Worm (Caenorhabditis elegans) whole organism, L3 larva: ENCODE data around the gene tsen-2.

ENCODE experiments used
- ZK546.5 ChIP-seq: sonication (generic microtip); optimal IDR thresholded peaks from 2 replicates; lab custom pipeline; 2017; ENCODE audit warnings: missing biosample characterization, missing genetic modification characterization
- ceh-28 ChIP-seq: fragments of 150-350 bp; optimal IDR thresholded peaks from 2 replicates; lab custom pipeline; 2014; ENCODE audit warnings: missing biosample characterization, missing genetic modification reagents, missing genetic modification characterization
- ceh-82 ChIP-seq: fragments of 150-350 bp; optimal IDR thresholded peaks from 2 replicates; lab custom pipeline; 2014; ENCODE audit warnings: missing biosample characterization, missing genetic modification characterization
- egl-27 ChIP-seq: sonication (generic microtip); optimal IDR thresholded peaks from 4 replicates; lab custom pipeline; 2017; ENCODE audit warnings: missing biosample characterization, missing genetic modification reagents, missing genetic modification characterization
- elt-1 ChIP-seq: fragments of 150-350 bp; optimal IDR thresholded peaks from 2 replicates; lab custom pipeline; 2014; ENCODE audit warnings: missing biosample characterization, missing genetic modification characterization
- elt-2 ChIP-seq: sonication (generic microtip); optimal IDR thresholded peaks from 2 replicates; lab custom pipeline; 2016; ENCODE audit warnings: missing genetic modification reagents, mild to moderate bottlenecking, missing genetic modification characterization, missing compliant biosample characterization
- elt-3 ChIP-seq, 3 experiments: fragments of 150-350 bp in 1 of 3; sonication (generic microtip) in 2 of 3; optimal IDR thresholded peaks; 2 replicates in 2 of 3; 4 replicates in 1 of 3; lab custom pipeline; 2014 to 2017; ENCODE audit warnings: missing biosample characterization in 3 of 3, missing genetic modification characterization in 3 of 3
- fos-1 ChIP-seq: fragments of 150-350 bp; optimal IDR thresholded peaks from 2 replicates; lab custom pipeline; 2014; ENCODE audit warnings: missing biosample characterization, missing genetic modification characterization
- lin-15B ChIP-seq: fragments of 150-350 bp; optimal IDR thresholded peaks from 2 replicates; lab custom pipeline; 2014; ENCODE audit warnings: missing biosample characterization, missing genetic modification characterization
- nhr-77 ChIP-seq: fragments of 150-350 bp; optimal IDR thresholded peaks from 2 replicates; lab custom pipeline; 2014; ENCODE audit warnings: missing biosample characterization, missing genetic modification characterization
- pqm-1 ChIP-seq: fragments of 150-350 bp; optimal IDR thresholded peaks from 2 replicates; lab custom pipeline; 2017; ENCODE audit warnings: missing biosample characterization, missing genetic modification characterization, inconsistent platforms
- unc-62 ChIP-seq: fragments of 150-350 bp; sonication (generic microtip); optimal IDR thresholded peaks from 4 replicates; lab custom pipeline; 2014; ENCODE audit warnings: missing biosample characterization, missing genetic modification reagents, missing genetic modification characterization
- zag-1 ChIP-seq: fragments of 150-350 bp; optimal IDR thresholded peaks from 2 replicates; lab custom pipeline; 2014; ENCODE audit warnings: missing biosample characterization, missing genetic modification characterization

ce11 chrIII:11923586-11923985 lies 25.5 kb upstream of the tsen-2 start, which contains the start of gene nft-1:
- TF ChIP-seq egl-27 (tag; lab: Kevin White, UChicago) (no peak), elt-2 (tag; lab: Kevin White, UChicago) (no peak), pqm-1 (tag; lab: Kevin White, UChicago) (no peak), elt-1 (tag; lab: Kevin White, UChicago) (no peak), unc-62 (GFP tag; lab: Kevin White, UChicago) (no peak), ceh-82 (tag; lab: Kevin White, UChicago) (no peak), fos-1 (no peak), lin-15B (tag; lab: Kevin White, UChicago) (no peak), ceh-28 (tag; lab: Kevin White, UChicago) (no peak), elt-3 (tag; optimal IDR thresholded peaks at IDR 0.05; lab: Kevin White, UChicago) (no peak), ZK546.5 (no peak), nhr-77 (tag; lab: Kevin White, UChicago) (no peak), zag-1 (no peak)
